Fruit fly (Drosophila melanogaster) whole organism, embryonic: ENCODE data around the gene CG8892.

Source experiments
- BtbVII ChIP-seq: fragments of 200-800 bp; sonication (Bioruptor generic); optimal IDR thresholded peaks from 3 replicates; lab custom pipeline; 2017; ENCODE audit warnings: missing biosample characterization, mild to moderate bottlenecking, missing genetic modification characterization
- CG11504 ChIP-seq: fragments of 200-800 bp; sonication (Bioruptor generic); optimal IDR thresholded peaks from 3 replicates; lab custom pipeline; 2019; ENCODE audit warnings: missing biosample characterization, mild to moderate bottlenecking, missing genetic modification characterization, moderate library complexity
- CG12744 ChIP-seq: fragments of 200-800 bp; sonication (Bioruptor generic); optimal IDR thresholded peaks from 2 replicates; lab custom pipeline; 2016; ENCODE audit warnings: missing biosample characterization, missing genetic modification characterization
- CG14014 ChIP-seq: fragments of 200-800 bp; sonication (Bioruptor generic); IDR thresholded peaks from 2 replicates; pipeline ENCODE4 v1.3.6; 2022; ENCODE audit warnings: missing biosample characterization, missing genetic modification characterization
- CG14441 ChIP-seq: fragments of 200-800 bp; sonication (Bioruptor generic); IDR thresholded peaks from 2 replicates; pipeline ENCODE4 v1.3.6; 2022; ENCODE audit warnings: missing biosample characterization, missing genetic modification characterization
- CG15011 ChIP-seq: fragments of 200-800 bp; sonication (Bioruptor generic); optimal IDR thresholded peaks from 3 replicates; lab custom pipeline; 2018; ENCODE audit warnings: missing biosample characterization, mild to moderate bottlenecking, missing genetic modification characterization
- CG17186 ChIP-seq: fragments of 200-800 bp; sonication (Bioruptor generic); optimal IDR thresholded peaks from 3 replicates; lab custom pipeline; 2017; ENCODE audit warnings: missing biosample characterization, missing genetic modification reagents, missing genetic modification characterization
- CG17802 ChIP-seq: fragments of 200-800 bp; sonication (Bioruptor generic); optimal IDR thresholded peaks from 2 replicates; lab custom pipeline; 2018; ENCODE audit warnings: missing biosample characterization, mild to moderate bottlenecking, missing genetic modification characterization, moderate library complexity
- CG17829 ChIP-seq: fragments of 200-800 bp; optimal IDR thresholded peaks from 2 replicates; lab custom pipeline; 2019; ENCODE audit warnings: missing biosample characterization, mild to moderate bottlenecking, missing genetic modification characterization, moderate library complexity
- CG3281 ChIP-seq: fragments of 200-800 bp; sonication (Bioruptor generic); optimal IDR thresholded peaks from 3 replicates; lab custom pipeline; 2017; ENCODE audit warnings: missing biosample characterization, mild to moderate bottlenecking, missing genetic modification characterization
- CG3726 ChIP-seq: fragments of 200-800 bp; sonication (Bioruptor generic); IDR thresholded peaks from 3 replicates; pipeline ENCODE4, ENCODE4 v1.3.6; 2022; ENCODE audit warnings: missing biosample characterization, missing genetic modification characterization
- CG4820 ChIP-seq: fragments of 200-800 bp; sonication (Bioruptor generic); optimal IDR thresholded peaks from 3 replicates; lab custom pipeline; 2016; ENCODE audit warnings: missing biosample characterization, missing genetic modification characterization
- CG7357 ChIP-seq: fragments of 200-800 bp; sonication (Bioruptor generic); IDR thresholded peaks from 3 replicates; pipeline ENCODE4 v1.3.6; 2022; ENCODE audit warnings: missing biosample characterization, missing genetic modification characterization
- CG7372 ChIP-seq: fragments of 200-800 bp; sonication (Bioruptor generic); IDR thresholded peaks from 2 replicates; pipeline ENCODE4 v1.3.6; 2022; ENCODE audit warnings: missing biosample characterization, missing genetic modification characterization
- CG7987 ChIP-seq: fragments of 200-800 bp; sonication (Bioruptor generic); optimal IDR thresholded peaks from 2 replicates; lab custom pipeline; 2018; ENCODE audit warnings: missing biosample characterization, mild to moderate bottlenecking, missing genetic modification characterization, moderate library complexity
- CG8089 ChIP-seq: fragments of 200-800 bp; sonication (Bioruptor generic); optimal IDR thresholded peaks from 3 replicates; lab custom pipeline; 2016; ENCODE audit warnings: missing biosample characterization, missing genetic modification characterization
- CG8281 ChIP-seq: fragments of 200-800 bp; sonication (Bioruptor generic); optimal IDR thresholded peaks from 2 replicates; lab custom pipeline; 2018; ENCODE audit warnings: missing biosample characterization, mild to moderate bottlenecking, missing genetic modification characterization, moderate library complexity
- CHES-1-like ChIP-seq: fragments of 200-800 bp; sonication (Bioruptor generic); optimal IDR thresholded peaks from 2 replicates; lab custom pipeline; 2016; ENCODE audit warnings: missing biosample characterization, missing genetic modification characterization
- Dip2 ChIP-seq: fragments of 200-800 bp; sonication (Bioruptor generic); IDR thresholded peaks from 2 replicates; pipeline ENCODE4 v1.3.6; 2022; ENCODE audit warnings: missing biosample characterization, missing genetic modification characterization
- Eip74EF ChIP-seq, 2 experiments: fragments of 200-800 bp in 1 of 2; fragments of >200 bp in 1 of 2; sonication (Bioruptor generic) in 1 of 2; optimal IDR thresholded peaks; 2 replicates each; lab custom pipeline; 2017 to 2019; ENCODE audit warnings: missing biosample characterization in 2 of 2, missing genetic modification characterization in 2 of 2, mild to moderate bottlenecking in 1 of 2, moderate library complexity in 1 of 2
- Hand ChIP-seq: fragments of 200-800 bp; sonication (Bioruptor generic); optimal IDR thresholded peaks from 2 replicates; lab custom pipeline; 2017; ENCODE audit warnings: mild to moderate bottlenecking, missing biosample characterization, missing genetic modification reagents, missing genetic modification characterization
- Hr51 ChIP-seq, 2 experiments: fragments of 200-800 bp; sonication (Bioruptor generic); optimal IDR thresholded peaks; 2 replicates in 1 of 2; 3 replicates in 1 of 2; lab custom pipeline; 2016 to 2018; ENCODE audit warnings: missing biosample characterization in 2 of 2, missing genetic modification characterization in 2 of 2, mild to moderate bottlenecking in 1 of 2, moderate library complexity in 1 of 2
- Lpt ChIP-seq: fragments of >200 bp; optimal IDR thresholded peaks from 2 replicates; lab custom pipeline; 2018; ENCODE audit warnings: missing biosample characterization, missing genetic modification characterization
- MBD-R2 ChIP-seq: fragments of 200-800 bp; sonication (Bioruptor generic); IDR thresholded peaks from 2 replicates; pipeline ENCODE4 v1.3.6; 2022; ENCODE audit warnings: missing biosample characterization, missing genetic modification characterization
- NC2α ChIP-seq: fragments of 200-800 bp; sonication (Bioruptor generic); optimal IDR thresholded peaks from 2 replicates; lab custom pipeline; 2016; ENCODE audit warnings: missing biosample characterization, missing genetic modification characterization
- NFAT ChIP-seq: fragments of 200-800 bp; sonication (Bioruptor generic); IDR thresholded peaks from 2 replicates; pipeline ENCODE4 v1.3.6; 2022; ENCODE audit warnings: missing biosample characterization, missing genetic modification characterization
- Neu2 ChIP-seq: fragments of 200-800 bp; sonication (Bioruptor generic); optimal IDR thresholded peaks from 3 replicates; lab custom pipeline; 2016; ENCODE audit warnings: missing biosample characterization, missing genetic modification characterization, borderline replicate concordance
- PHDP ChIP-seq: fragments of 200-800 bp; sonication (Bioruptor generic); optimal IDR thresholded peaks from 3 replicates; lab custom pipeline; 2018; ENCODE audit warnings: missing biosample characterization, mild to moderate bottlenecking, missing genetic modification characterization, moderate library complexity
- Sry-δ ChIP-seq: fragments of 200-800 bp; sonication (Bioruptor generic); optimal IDR thresholded peaks from 2 replicates; lab custom pipeline; 2016; ENCODE audit warnings: missing biosample characterization, missing genetic modification characterization
- Tbp ChIP-seq: fragments of >200 bp; optimal IDR thresholded peaks from 2 replicates; lab custom pipeline; 2018; ENCODE audit warnings: missing biosample characterization, missing genetic modification characterization
- ara ChIP-seq: fragments of 200-800 bp; sonication (Bioruptor generic); IDR thresholded peaks from 2 replicates; pipeline ENCODE4 v1.3.6; 2022; ENCODE audit warnings: missing biosample characterization, missing genetic modification characterization
- bigmax ChIP-seq: fragments of 200-800 bp; sonication (Bioruptor generic); optimal IDR thresholded peaks from 2 replicates; lab custom pipeline; 2018; ENCODE audit warnings: missing biosample characterization, mild to moderate bottlenecking, missing genetic modification characterization
- bowl ChIP-seq: fragments of 200-800 bp; sonication (Bioruptor generic); IDR thresholded peaks from 2 replicates; pipeline ENCODE4 v1.3.6; 2022; ENCODE audit warnings: missing biosample characterization, missing genetic modification characterization
- cg ChIP-seq: fragments of 200-800 bp; sonication (Bioruptor generic); optimal IDR thresholded peaks from 3 replicates; lab custom pipeline; 2019; ENCODE audit warnings: missing biosample characterization, mild to moderate bottlenecking, missing genetic modification characterization, moderate library complexity
- corto ChIP-seq: fragments of 200-800 bp; sonication (Bioruptor generic); optimal IDR thresholded peaks from 2 replicates; lab custom pipeline; 2016; ENCODE audit warnings: missing biosample characterization, mild to moderate bottlenecking, missing genetic modification characterization, moderate library complexity
- cwo ChIP-seq: fragments of 200-800 bp; sonication (Bioruptor generic); optimal IDR thresholded peaks from 3 replicates; lab custom pipeline; 2017; ENCODE audit warnings: missing biosample characterization, missing genetic modification characterization, mild to moderate bottlenecking, moderate library complexity, missing genetic modification reagents
- dan ChIP-seq: fragments of 200-800 bp; sonication (Bioruptor generic); IDR thresholded peaks from 2 replicates; pipeline ENCODE4 v1.3.6; 2022; ENCODE audit warnings: missing biosample characterization, missing genetic modification characterization
- dati ChIP-seq: fragments of 200-800 bp; sonication (Bioruptor generic); IDR thresholded peaks from 2 replicates; pipeline ENCODE4 v1.3.6; 2022; ENCODE audit warnings: missing biosample characterization, missing genetic modification characterization
- esg ChIP-seq: fragments of 200-800 bp; sonication (Bioruptor generic); conservative IDR thresholded peaks from 2 replicates; pipeline ENCODE4 v1.3.6; 2022; ENCODE audit warnings: missing biosample characterization, missing genetic modification characterization
- gt ChIP-seq: fragments of 200-800 bp; sonication (Bioruptor generic); IDR thresholded peaks from 2 replicates; pipeline ENCODE4 v1.3.6; 2022; ENCODE audit warnings: missing biosample characterization, missing genetic modification characterization
- ind ChIP-seq: fragments of 200-800 bp; sonication (Bioruptor generic); optimal IDR thresholded peaks from 3 replicates; lab custom pipeline; 2016; ENCODE audit warnings: missing biosample characterization, missing genetic modification characterization
- lmd ChIP-seq: fragments of 200-800 bp; sonication (Bioruptor generic); IDR thresholded peaks from 2 replicates; pipeline ENCODE4 v1.3.6; 2022; ENCODE audit warnings: missing biosample characterization, missing genetic modification characterization
- onecut ChIP-seq: fragments of 200-800 bp; sonication (Bioruptor generic); IDR thresholded peaks from 2 replicates; pipeline ENCODE4 v1.3.6; 2022; ENCODE audit warnings: missing biosample characterization, missing genetic modification characterization
- phol ChIP-seq: fragments of 200-800 bp; sonication (Bioruptor generic); optimal IDR thresholded peaks from 3 replicates; lab custom pipeline; 2018; ENCODE audit warnings: missing biosample characterization, mild to moderate bottlenecking, missing genetic modification characterization, moderate library complexity
- repo ChIP-seq: fragments of 200-800 bp; sonication (Bioruptor generic); optimal IDR thresholded peaks from 2 replicates; lab custom pipeline; 2016; ENCODE audit warnings: missing biosample characterization, missing genetic modification characterization
- sna ChIP-seq: fragments of 200-800 bp; sonication (Bioruptor generic); IDR thresholded peaks from 2 replicates; pipeline ENCODE4 v1.3.6; 2022; ENCODE audit warnings: missing biosample characterization, missing genetic modification characterization; ENCODE audit not compliant: partially characterized antibody
- sob ChIP-seq: fragments of 200-800 bp; sonication (Bioruptor generic); IDR thresholded peaks from 2 replicates; pipeline ENCODE4 v1.3.6; 2022; ENCODE audit warnings: missing biosample characterization, missing genetic modification characterization
- stwl ChIP-seq: fragments of 200-800 bp; sonication (Bioruptor generic); optimal IDR thresholded peaks from 3 replicates; lab custom pipeline; 2018; ENCODE audit warnings: missing biosample characterization, mild to moderate bottlenecking, missing genetic modification characterization, moderate library complexity
- tin ChIP-seq: fragments of 200-800 bp; sonication (Bioruptor generic); optimal IDR thresholded peaks from 3 replicates; lab custom pipeline; 2016; ENCODE audit warnings: missing biosample characterization, missing genetic modification characterization
- zf30C ChIP-seq: fragments of 200-800 bp; sonication (Bioruptor generic); optimal IDR thresholded peaks from 3 replicates; lab custom pipeline; 2018; ENCODE audit warnings: missing biosample characterization, mild to moderate bottlenecking, missing genetic modification characterization

The CG8892 gene

dm6 chr2L:5000287-5000871 is 19.0 kb upstream of the CG8892 start (continued):
- TF ChIP-seq CG3281 (GFP tag; lab: Kevin White, UChicago) (peak; percentile 88), Sry-δ (GFP tag; lab: Kevin White, UChicago) (peak; percentile 20), CG7372 (GFP tag; lab: Robert Waterston, UW) (peak; percentile 79), Eip74EF (GFP tag; optimal IDR thresholded peaks at IDR 0.05; lab: Kevin White, UChicago) (peak in 1 of 2 experiments; percentile 75), CG7987 (GFP tag; lab: Kevin White, UChicago) (peak; percentile 24), CG14441 (peak; percentile 80), dati (GFP tag; lab: Robert Waterston, UW) (0 out of 2 replicates have a peak, but pooled peaks have one; percentile 3), CG12744 (GFP tag; lab: Kevin White, UChicago) (peak; percentile 75), Tbp (no peak), PHDP (peak; percentile 90), lmd (GFP tag; lab: Robert Waterston, UW) (peak; percentile 84), cg (peak; percentile 93), CG4820 (GFP tag; lab: Kevin White, UChicago) (peak; percentile 73), CG17802 (tag; lab: Kevin White, UChicago) (peak; percentile 33), CG17186 (no peak), CG3726 (GFP tag; lab: Robert Waterston, UW) (peak; percentile 16; the same call in 1 of the 3 replicates), onecut (GFP tag; lab: Robert Waterston, UW) (peak; percentile 79), CHES-1-like (peak; percentile 58), BtbVII (peak; percentile 84), CG7357 (peak; percentile 72), zf30C (no peak), CG8089 (peak; percentile 66), phol (tag; lab: Kevin White, UChicago) (peak; percentile 84), Dip2 (GFP tag; lab: Robert Waterston, UW) (no peak), sob (GFP tag; lab: Robert Waterston, UW) (peak; percentile 75), MBD-R2 (GFP tag; lab: Robert Waterston, UW) (peak; percentile 33; the same call in 1 of the 2 replicates), NFAT (GFP tag; lab: Robert Waterston, UW) (peak; percentile 70), NC2α (GFP tag; lab: Kevin White, UChicago) (no peak), repo (GFP tag; lab: Kevin White, UChicago) (peak; percentile 14), CG15011 (GFP tag; lab: Kevin White, UChicago) (peak; percentile 81), dan (GFP tag; lab: Robert Waterston, UW) (no peak), esg (GFP tag; lab: Robert Waterston, UW) (peak; percentile 76), Hand (peak; percentile 74), CG11504 (tag; lab: Kevin White, UChicago) (peak; percentile 84), Lpt (GFP tag; lab: Kevin White, UChicago) (no peak), bowl (GFP tag; lab: Robert Waterston, UW) (peak; percentile 40; the same call in 1 of the 2 replicates), bigmax (GFP tag; lab: Kevin White, UChicago) (no peak), cwo (GFP tag; lab: Kevin White, UChicago) (peak; percentile 74), ind (GFP tag; lab: Kevin White, UChicago) (peak; percentile 74), Neu2 (GFP tag; lab: Kevin White, UChicago) (peak; percentile 45), CG8281 (tag; lab: Kevin White, UChicago) (peak; percentile 57), CG17829 (tag; lab: Kevin White, UChicago) (peak; percentile 92), tin (GFP tag; lab: Kevin White, UChicago) (peak; percentile 74), Hr51 (GFP tag; optimal IDR thresholded peaks at IDR 0.05; lab: Kevin White, UChicago) (peak; percentile 23 to 87), corto (GFP tag; lab: Kevin White, UChicago) (peak; percentile 69), sna (no peak), CG14014 (GFP tag; lab: Robert Waterston, UW) (peak; percentile 78), stwl (tag; lab: Kevin White, UChicago) (no peak), gt (no peak), ara (GFP tag; lab: Robert Waterston, UW) (peak; percentile 80)
